Fruit fly (Drosophila melanogaster): ENCODE results near the gene idc.

- TF ChIP-seq CG8478 (optimal IDR thresholded peaks at IDR 0.05) (no peak), psq (optimal IDR thresholded peaks at IDR 0.05) (no peak)
Measured at dm6 chr3R:20082350-20082749, 50.7 kb downstream of the idc start, which contains the start of gene Rh3.
